Worm (Caenorhabditis elegans): ENCODE measurements around the gene cnd-1.

DNA sequence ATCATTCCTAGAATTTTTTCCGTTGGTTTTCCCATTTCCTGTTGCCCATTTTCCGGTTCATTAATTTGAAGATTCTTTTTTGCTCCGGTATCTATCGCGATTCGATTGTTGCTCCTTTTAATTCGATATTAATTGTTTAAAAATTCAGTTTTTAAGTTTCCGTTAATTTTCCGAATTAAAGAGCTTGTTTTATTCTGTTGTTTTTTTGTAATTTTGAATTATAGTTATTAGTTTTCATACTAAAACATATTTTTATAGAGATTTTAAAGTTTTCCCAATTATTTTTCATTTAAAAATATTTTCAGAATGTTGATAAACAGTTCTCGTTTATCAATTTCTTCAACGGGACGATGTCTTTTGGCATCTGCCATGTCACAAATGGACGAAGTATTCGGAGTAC lies 10.1 kb downstream of the cnd-1 start, which contains the start of gene mrps-26:
- TF ChIP-seq nfyb-1 (GFP tag; IDR thresholded peaks at IDR 0.05) (no peak), bed-2 (GFP tag; IDR thresholded peaks at IDR 0.05) (no peak), pbrm-1 (GFP tag; IDR thresholded peaks at IDR 0.05) (no peak), snpc-4 (GFP tag; optimal IDR thresholded peaks at IDR 0.05) (no peak), snpc-4 (tag; optimal IDR thresholded peaks at IDR 0.05) (no peak), B0035.1 (tag; optimal IDR thresholded peaks at IDR 0.05) (no peak)
